Worm (Caenorhabditis elegans) whole organism, mixed stage, embryonic: ENCODE measurements around the gene nuaf-3.

Experiments
- M03D4.4 ChIP-seq: sonication (generic microtip); optimal IDR thresholded peaks from 2 replicates; lab custom pipeline; 2017; ENCODE audit warnings: mild to moderate bottlenecking, missing genetic modification characterization, missing compliant biosample characterization
- elt-3 ChIP-seq: fragments of 150-350 bp; optimal IDR thresholded peaks from 2 replicates; lab custom pipeline; 2014; ENCODE audit warnings: missing biosample characterization, missing genetic modification characterization
- flh-1 ChIP-seq: fragments of 200-800 bp; sonication (Bioruptor generic); optimal IDR thresholded peaks from 2 replicates; lab custom pipeline; 2018; ENCODE audit warnings: mild to moderate bottlenecking, missing genetic modification characterization, moderate library complexity, missing compliant biosample characterization
- lsy-2 ChIP-seq: fragments of 150-350 bp; optimal IDR thresholded peaks from 2 replicates; lab custom pipeline; 2014; ENCODE audit warnings: missing biosample characterization, missing genetic modification characterization
- mab-5 ChIP-seq: fragments of 150-350 bp; optimal IDR thresholded peaks from 2 replicates; lab custom pipeline; 2014; ENCODE audit warnings: missing biosample characterization, missing genetic modification characterization
- mep-1 ChIP-seq: fragments of 150-350 bp; optimal IDR thresholded peaks from 2 replicates; lab custom pipeline; 2017; ENCODE audit warnings: missing biosample characterization, missing genetic modification reagents, missing genetic modification characterization, inconsistent platforms
- nhr-237 ChIP-seq: fragments of 150-350 bp; optimal IDR thresholded peaks from 2 replicates; lab custom pipeline; 2014; ENCODE audit warnings: missing biosample characterization, missing genetic modification characterization
- nhr-28 ChIP-seq: fragments of 150-350 bp; optimal IDR thresholded peaks from 2 replicates; lab custom pipeline; 2014; ENCODE audit warnings: missing biosample characterization, missing genetic modification characterization
- nhr-76 ChIP-seq: sonication (generic microtip); optimal IDR thresholded peaks from 2 replicates; lab custom pipeline; 2017; ENCODE audit warnings: missing biosample characterization, missing genetic modification characterization
- snpc-4 ChIP-seq: fragments of 150-350 bp; optimal IDR thresholded peaks from 2 replicates; lab custom pipeline; 2014; ENCODE audit warnings: missing biosample characterization, missing genetic modification characterization
- unc-120 ChIP-seq: sonication (generic microtip); optimal IDR thresholded peaks from 2 replicates; lab custom pipeline; 2017; ENCODE audit warnings: missing genetic modification characterization, missing compliant biosample characterization; ENCODE audit not compliant: poor library complexity, severe bottlenecking
- unc-39 ChIP-seq: fragments of 150-350 bp; optimal IDR thresholded peaks from 2 replicates; lab custom pipeline; 2014; ENCODE audit warnings: missing biosample characterization, missing genetic modification characterization
- unc-62 ChIP-seq: fragments of 150-350 bp; optimal IDR thresholded peaks from 2 replicates; lab custom pipeline; 2014; ENCODE audit warnings: missing biosample characterization, missing genetic modification reagents, missing genetic modification characterization
- ztf-11 ChIP-seq: fragments of 150-350 bp; optimal IDR thresholded peaks from 2 replicates; lab custom pipeline; 2014; ENCODE audit warnings: missing biosample characterization, missing genetic modification characterization

- TF ChIP-seq nhr-28 (tag; lab: Kevin White, UChicago) (no peak), mep-1 (tag; lab: Kevin White, UChicago) (no peak), snpc-4 (tag; lab: Kevin White, UChicago) (no peak), elt-3 (no peak), unc-62 (GFP tag; lab: Kevin White, UChicago) (no peak), flh-1 (GFP tag; lab: Kevin White, UChicago) (no peak), mab-5 (tag; lab: Kevin White, UChicago) (no peak), M03D4.4 (tag; lab: Kevin White, UChicago) (no peak), nhr-237 (tag; lab: Kevin White, UChicago) (no peak), nhr-76 (tag; lab: Kevin White, UChicago) (no peak), ztf-11 (tag; lab: Kevin White, UChicago) (no peak), unc-120 (no peak), lsy-2 (tag; lab: Kevin White, UChicago) (no peak), unc-39 (no peak)
Observed at ce11 chrIV:11223878-11224277, 39.8 kb downstream of the nuaf-3 start, which contains the start of gene C29F4.3.
